Worm (Caenorhabditis elegans) whole organism, mixed stage, embryonic: ENCODE data around the gene rpt-2.

ENCODE experiments used
- M03D4.4 ChIP-seq: sonication (generic microtip); optimal IDR thresholded peaks from 2 replicates; lab custom pipeline; 2017; ENCODE audit warnings: mild to moderate bottlenecking, missing genetic modification characterization, missing compliant biosample characterization
- bed-3 ChIP-seq: fragments of 200-800 bp; sonication (Bioruptor generic); optimal IDR thresholded peaks from 3 replicates; lab custom pipeline; 2018; ENCODE audit warnings: mild to moderate bottlenecking, missing genetic modification characterization, moderate library complexity, missing compliant biosample characterization
- blmp-1 ChIP-seq: fragments of 150-350 bp; optimal IDR thresholded peaks from 2 replicates; lab custom pipeline; 2014; ENCODE audit warnings: missing biosample characterization, missing genetic modification characterization
- ceh-39 ChIP-seq: fragments of 150-350 bp; optimal IDR thresholded peaks from 2 replicates; lab custom pipeline; 2014; ENCODE audit warnings: missing biosample characterization, missing genetic modification characterization
- ceh-43 ChIP-seq: fragments of 200-800 bp; sonication (Bioruptor generic); optimal IDR thresholded peaks from 2 replicates; lab custom pipeline; 2018; ENCODE audit warnings: mild to moderate bottlenecking, missing genetic modification characterization, moderate library complexity, missing compliant biosample characterization
- ceh-83 ChIP-seq: fragments of 200-800 bp; sonication (Bioruptor generic); optimal IDR thresholded peaks from 2 replicates; lab custom pipeline; 2018; ENCODE audit warnings: mild to moderate bottlenecking, missing genetic modification characterization, missing compliant biosample characterization
- ces-1 ChIP-seq: fragments of 150-350 bp; optimal IDR thresholded peaks from 2 replicates; lab custom pipeline; 2014; ENCODE audit warnings: missing biosample characterization, missing genetic modification reagents, missing genetic modification characterization
- cnd-1 ChIP-seq: fragments of 200-800 bp; sonication (Bioruptor generic); optimal IDR thresholded peaks from 2 replicates; lab custom pipeline; 2018; ENCODE audit warnings: mild to moderate bottlenecking, missing genetic modification characterization, missing compliant biosample characterization
- drap-1 ChIP-seq: fragments of 200-800 bp; sonication (Bioruptor generic); optimal IDR thresholded peaks from 3 replicates; lab custom pipeline; 2018; ENCODE audit warnings: mild to moderate bottlenecking, missing genetic modification characterization, missing compliant biosample characterization
- elt-1 ChIP-seq: sonication (generic microtip); optimal IDR thresholded peaks from 2 replicates; lab custom pipeline; 2017; ENCODE audit warnings: missing genetic modification characterization, mild to moderate bottlenecking, missing compliant biosample characterization, antibody characterized with exemption, moderate library complexity, borderline replicate concordance; ENCODE audit not compliant: insufficient read depth
- elt-3 ChIP-seq: fragments of 150-350 bp; optimal IDR thresholded peaks from 2 replicates; lab custom pipeline; 2014; ENCODE audit warnings: missing biosample characterization, missing genetic modification characterization
- flh-1 ChIP-seq: fragments of 200-800 bp; sonication (Bioruptor generic); optimal IDR thresholded peaks from 2 replicates; lab custom pipeline; 2018; ENCODE audit warnings: mild to moderate bottlenecking, missing genetic modification characterization, moderate library complexity, missing compliant biosample characterization
- ham-2 ChIP-seq: fragments of 200-800 bp; sonication (Bioruptor generic); optimal IDR thresholded peaks from 2 replicates; lab custom pipeline; 2018; ENCODE audit warnings: mild to moderate bottlenecking, missing genetic modification characterization, missing compliant biosample characterization
- hlh-1 ChIP-seq: fragments of 150-350 bp; optimal IDR thresholded peaks from 2 replicates; lab custom pipeline; 2014; ENCODE audit warnings: missing biosample characterization, missing genetic modification reagents, missing genetic modification characterization
- lin-13 ChIP-seq: fragments of 150-350 bp; optimal IDR thresholded peaks from 2 replicates; lab custom pipeline; 2014; ENCODE audit warnings: missing biosample characterization, missing genetic modification characterization
- lin-32 ChIP-seq: fragments of 200-800 bp; sonication (Bioruptor generic); optimal IDR thresholded peaks from 2 replicates; lab custom pipeline; 2018; ENCODE audit warnings: mild to moderate bottlenecking, missing genetic modification characterization, missing compliant biosample characterization
- lsy-2 ChIP-seq: fragments of 150-350 bp; optimal IDR thresholded peaks from 2 replicates; lab custom pipeline; 2014; ENCODE audit warnings: missing biosample characterization, missing genetic modification characterization
- mab-5 ChIP-seq: fragments of 150-350 bp; optimal IDR thresholded peaks from 2 replicates; lab custom pipeline; 2014; ENCODE audit warnings: missing biosample characterization, missing genetic modification characterization
- mep-1 ChIP-seq: fragments of 150-350 bp; optimal IDR thresholded peaks from 2 replicates; lab custom pipeline; 2017; ENCODE audit warnings: missing biosample characterization, missing genetic modification reagents, missing genetic modification characterization, inconsistent platforms
- mls-2 ChIP-seq: sonication (generic microtip); optimal IDR thresholded peaks from 2 replicates; lab custom pipeline; 2016; ENCODE audit warnings: mild to moderate bottlenecking, missing genetic modification characterization, moderate library complexity, missing compliant biosample characterization
- nhr-12 ChIP-seq: fragments of 150-350 bp; optimal IDR thresholded peaks from 2 replicates; lab custom pipeline; 2014; ENCODE audit warnings: missing biosample characterization, missing genetic modification characterization
- nhr-2 ChIP-seq: fragments of 150-350 bp; optimal IDR thresholded peaks from 2 replicates; lab custom pipeline; 2014; ENCODE audit warnings: missing biosample characterization, missing genetic modification characterization
- nhr-237 ChIP-seq: fragments of 150-350 bp; optimal IDR thresholded peaks from 2 replicates; lab custom pipeline; 2014; ENCODE audit warnings: missing biosample characterization, missing genetic modification characterization
- nhr-28 ChIP-seq: fragments of 150-350 bp; optimal IDR thresholded peaks from 2 replicates; lab custom pipeline; 2014; ENCODE audit warnings: missing biosample characterization, missing genetic modification characterization
- nhr-76 ChIP-seq: sonication (generic microtip); optimal IDR thresholded peaks from 2 replicates; lab custom pipeline; 2017; ENCODE audit warnings: missing biosample characterization, missing genetic modification characterization
- pha-4 ChIP-seq: fragments of 150-350 bp; optimal IDR thresholded peaks from 2 replicates; lab custom pipeline; 2018; ENCODE audit warnings: missing biosample characterization, missing genetic modification reagents, missing genetic modification characterization
- sem-2 ChIP-seq: fragments of 200-800 bp; sonication (Bioruptor generic); optimal IDR thresholded peaks from 2 replicates; lab custom pipeline; 2018; ENCODE audit warnings: mild to moderate bottlenecking, missing genetic modification characterization, missing compliant biosample characterization
- snpc-4 ChIP-seq: fragments of 150-350 bp; optimal IDR thresholded peaks from 2 replicates; lab custom pipeline; 2014; ENCODE audit warnings: missing biosample characterization, missing genetic modification characterization
- sptf-1 ChIP-seq: sonication (generic microtip); optimal IDR thresholded peaks from 2 replicates; lab custom pipeline; 2017; ENCODE audit warnings: mild to moderate bottlenecking, missing genetic modification characterization, moderate library complexity, missing compliant biosample characterization
- tbx-8 ChIP-seq: fragments of 200-800 bp; sonication (Bioruptor generic); optimal IDR thresholded peaks from 2 replicates; lab custom pipeline; 2018; ENCODE audit warnings: mild to moderate bottlenecking, missing genetic modification characterization, moderate library complexity, missing compliant biosample characterization
- unc-120 ChIP-seq: sonication (generic microtip); optimal IDR thresholded peaks from 2 replicates; lab custom pipeline; 2017; ENCODE audit warnings: missing genetic modification characterization, missing compliant biosample characterization; ENCODE audit not compliant: poor library complexity, severe bottlenecking
- unc-39 ChIP-seq: fragments of 150-350 bp; optimal IDR thresholded peaks from 2 replicates; lab custom pipeline; 2014; ENCODE audit warnings: missing biosample characterization, missing genetic modification characterization
- unc-62 ChIP-seq: fragments of 150-350 bp; optimal IDR thresholded peaks from 2 replicates; lab custom pipeline; 2014; ENCODE audit warnings: missing biosample characterization, missing genetic modification reagents, missing genetic modification characterization
- zip-8 ChIP-seq: fragments of 150-350 bp; optimal IDR thresholded peaks from 2 replicates; lab custom pipeline; 2014; ENCODE audit warnings: missing biosample characterization, missing genetic modification characterization
- ztf-11 ChIP-seq: fragments of 150-350 bp; optimal IDR thresholded peaks from 2 replicates; lab custom pipeline; 2014; ENCODE audit warnings: missing biosample characterization, missing genetic modification characterization

Gene rpt-2

DNA sequence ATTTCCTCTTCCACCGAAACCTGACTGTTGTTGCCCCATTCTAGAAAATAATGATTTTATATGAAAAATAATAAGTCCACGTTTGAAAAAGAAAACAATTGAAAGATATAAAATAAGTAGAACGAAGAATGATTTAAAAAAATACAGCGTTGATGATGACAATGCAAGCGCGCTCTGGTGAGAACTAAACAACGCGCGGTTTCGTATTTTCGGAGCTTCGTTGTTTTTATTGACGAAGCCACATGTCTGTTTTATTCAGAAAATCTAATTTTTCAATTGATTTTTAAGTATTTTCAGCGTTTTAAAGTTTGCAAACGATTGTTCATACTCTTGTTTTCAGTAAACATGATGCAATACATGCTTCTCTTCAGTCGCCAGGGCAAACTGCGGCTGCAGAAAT is at the start of gene rpt-2, which contains the start of gene aps-1:
Gene rpt-2, minus strand, starts transcription at position 40 of the 400 bp plus-strand sequence.
Gene aps-1, plus strand, starts transcription at position 341 of the 400 bp plus-strand sequence.
- TF ChIP-seq ceh-39 (tag; lab: Kevin White, UChicago) (peak; percentile 24), nhr-28 (tag; lab: Kevin White, UChicago) (no peak), pha-4 (tag; lab: Kevin White, UChicago) (peak; percentile 80), lin-32 (GFP tag; lab: Kevin White, UChicago) (no peak), zip-8 (no peak), nhr-12 (no peak), unc-62 (GFP tag; lab: Kevin White, UChicago) (peak; percentile 45), flh-1 (GFP tag; lab: Kevin White, UChicago) (no peak), nhr-237 (peak; percentile 57), blmp-1 (tag; lab: Kevin White, UChicago) (no peak), ham-2 (GFP tag; lab: Kevin White, UChicago) (no peak), ztf-11 (tag; lab: Kevin White, UChicago) (no peak), unc-120 (tag; lab: Kevin White, UChicago) (no peak), mep-1 (tag; lab: Kevin White, UChicago) (peak; percentile 84), elt-3 (tag; lab: Kevin White, UChicago) (no peak), lsy-2 (tag; lab: Kevin White, UChicago) (peak; percentile 66), unc-39 (tag; lab: Kevin White, UChicago) (no peak), elt-1 (no peak), M03D4.4 (tag; lab: Kevin White, UChicago) (no peak), cnd-1 (no peak), snpc-4 (tag; lab: Kevin White, UChicago) (no peak), lin-13 (tag; lab: Kevin White, UChicago) (peak; percentile 85), ceh-83 (GFP tag; lab: Kevin White, UChicago) (no peak), sem-2 (GFP tag; lab: Kevin White, UChicago) (no peak), hlh-1 (tag; lab: Kevin White, UChicago) (peak; percentile 73), mls-2 (no peak), mab-5 (tag; lab: Kevin White, UChicago) (peak; percentile 73), drap-1 (GFP tag; lab: Kevin White, UChicago) (no peak), tbx-8 (GFP tag; lab: Kevin White, UChicago) (no peak), nhr-76 (tag; lab: Kevin White, UChicago) (no peak), bed-3 (GFP tag; lab: Kevin White, UChicago) (no peak), sptf-1 (no peak), ceh-43 (GFP tag; lab: Kevin White, UChicago) (no peak), ces-1 (GFP tag; lab: Kevin White, UChicago) (peak; percentile 64), nhr-2 (tag; lab: Kevin White, UChicago) (peak; percentile 5)

ce11 chrV:6067112-6067511 is 49.6 kb upstream of the rpt-2 start, which contains the start of gene srh-10:
Gene srh-10 (minus strand): TSS chrV:6067140.
- TF ChIP-seq zip-8 (no peak), lin-32 (GFP tag; lab: Kevin White, UChicago) (no peak), hlh-1 (tag; lab: Kevin White, UChicago) (no peak), ceh-39 (tag; lab: Kevin White, UChicago) (no peak), lin-13 (tag; lab: Kevin White, UChicago) (no peak), ceh-43 (GFP tag; lab: Kevin White, UChicago) (no peak), M03D4.4 (tag; lab: Kevin White, UChicago) (no peak), ces-1 (GFP tag; lab: Kevin White, UChicago) (no peak), blmp-1 (tag; lab: Kevin White, UChicago) (no peak), mls-2 (no peak), drap-1 (GFP tag; lab: Kevin White, UChicago) (no peak), nhr-237 (no peak), mab-5 (tag; lab: Kevin White, UChicago) (no peak), pha-4 (tag; lab: Kevin White, UChicago) (no peak), bed-3 (GFP tag; lab: Kevin White, UChicago) (no peak), unc-62 (GFP tag; lab: Kevin White, UChicago) (no peak), elt-3 (tag; lab: Kevin White, UChicago) (no peak)

ce11 chrV:6063330-6063729 is 45.9 kb upstream of the rpt-2 start, which contains the start of gene Y38A10A.2:
Gene Y38A10A.2 (minus strand): TSS chrV:6063430.
- no peak for TF ChIP-seq tbx-8 (GFP tag; lab: Kevin White, UChicago)
- TF ChIP-seq lin-13 (tag; lab: Kevin White, UChicago): no peak
- no peak for TF ChIP-seq zip-8
- TF ChIP-seq snpc-4 (tag; lab: Kevin White, UChicago): no peak
- no peak for TF ChIP-seq mls-2
- TF ChIP-seq M03D4.4 (tag; lab: Kevin White, UChicago): no peak
- no peak for TF ChIP-seq sem-2 (GFP tag; lab: Kevin White, UChicago)
- no peak for TF ChIP-seq nhr-237
- TF ChIP-seq nhr-2 (tag; lab: Kevin White, UChicago): no peak
- TF ChIP-seq sptf-1: no peak
- no peak for TF ChIP-seq unc-62 (GFP tag; lab: Kevin White, UChicago)
- TF ChIP-seq nhr-28 (tag; lab: Kevin White, UChicago): no peak
- TF ChIP-seq elt-1: no peak
- TF ChIP-seq unc-120 (tag; lab: Kevin White, UChicago): no peak
- TF ChIP-seq ces-1 (GFP tag; lab: Kevin White, UChicago): no peak
- no peak for TF ChIP-seq ceh-39 (tag; lab: Kevin White, UChicago)
- no peak for TF ChIP-seq unc-39 (tag; lab: Kevin White, UChicago)
- TF ChIP-seq blmp-1 (tag; lab: Kevin White, UChicago): no peak
- TF ChIP-seq nhr-76 (tag; lab: Kevin White, UChicago): no peak
- no peak for TF ChIP-seq mab-5 (tag; lab: Kevin White, UChicago)
